Worm (Caenorhabditis elegans) whole organism, L4 larva: ENCODE results near the gene Y49F6A.12.

Experiments used
- Y75B8A.6 ChIP-seq: fragments of 200-800 bp; sonication (Bioruptor generic); IDR thresholded peaks from 2 replicates; pipeline ENCODE4 v1.3.6; 2022; ENCODE audit warnings: missing genetic modification reagents, missing genetic modification characterization, missing compliant biosample characterization
- aly-2 ChIP-seq: sonication (generic microtip); optimal IDR thresholded peaks from 2 replicates; lab custom pipeline; 2018; ENCODE audit warnings: missing biosample characterization, missing genetic modification characterization
- ama-1 ChIP-seq: fragments of 150-350 bp; optimal IDR thresholded peaks from 2 replicates; lab custom pipeline; 2014; ENCODE audit warnings: inconsistent platforms, mixed read lengths
- ctbp-1 ChIP-seq: fragments of 200-800 bp; sonication (Bioruptor generic); IDR thresholded peaks from 2 replicates; pipeline ENCODE4 v1.3.6; 2022; ENCODE audit warnings: missing genetic modification reagents, missing genetic modification characterization, missing compliant biosample characterization
- egl-27 ChIP-seq: sonication (generic microtip); optimal IDR thresholded peaks from 3 replicates; lab custom pipeline; 2017; ENCODE audit warnings: missing biosample characterization, missing genetic modification reagents, missing genetic modification characterization
- mxl-3 ChIP-seq: fragments of 200-800 bp; sonication (Bioruptor generic); optimal IDR thresholded peaks from 2 replicates; lab custom pipeline; 2018; ENCODE audit warnings: mild to moderate bottlenecking, missing genetic modification characterization, missing compliant biosample characterization
- nhr-41 ChIP-seq: fragments of 200-800 bp; sonication (Bioruptor generic); IDR thresholded peaks from 2 replicates; pipeline ENCODE4 v1.3.6; 2022; ENCODE audit warnings: missing genetic modification reagents, missing genetic modification characterization, missing compliant biosample characterization
- nhr-6 ChIP-seq: fragments of 150-350 bp; optimal IDR thresholded peaks from 2 replicates; lab custom pipeline; 2014; ENCODE audit warnings: missing biosample characterization, missing genetic modification characterization
- pha-4 ChIP-seq, 2 experiments: fragments of 150-350 bp in 1 of 2; fragments of 200-800 bp in 1 of 2; sonication (Bioruptor generic) in 1 of 2; IDR thresholded peaks in 1 of 2; optimal IDR thresholded peaks in 1 of 2; 2 replicates each; pipeline versions ENCODE4 v1.3.6 to Lab custom; 2014 to 2022; ENCODE audit warnings: missing genetic modification characterization in 2 of 2, missing genetic modification reagents in 2 of 2, missing biosample characterization in 1 of 2, missing compliant biosample characterization in 1 of 2
- skn-1 ChIP-seq: fragments of 150-350 bp; optimal IDR thresholded peaks from 2 replicates; lab custom pipeline; 2014; ENCODE audit warnings: missing biosample characterization, missing genetic modification characterization
- unc-130 ChIP-seq: sonication (generic microtip); optimal IDR thresholded peaks from 2 replicates; lab custom pipeline; 2016; ENCODE audit warnings: missing genetic modification reagents, missing genetic modification characterization, missing compliant biosample characterization
- unc-62 ChIP-seq, 3 experiments: fragments of 150-350 bp in 1 of 3; sonication (generic microtip); optimal IDR thresholded peaks in 2 of 3; peaks in 1 of 3; 1 replicate in 1 of 3; 2 replicates in 2 of 3; lab custom pipeline; 2014 to 2017; ENCODE audit warnings: missing biosample characterization in 3 of 3, missing genetic modification characterization in 3 of 3, missing genetic modification reagents in 3 of 3, missing genotype in 1 of 3
- ztf-11 ChIP-seq: fragments of 150-350 bp; optimal IDR thresholded peaks from 2 replicates; lab custom pipeline; 2014; ENCODE audit warnings: missing biosample characterization, missing genetic modification characterization

DNA sequence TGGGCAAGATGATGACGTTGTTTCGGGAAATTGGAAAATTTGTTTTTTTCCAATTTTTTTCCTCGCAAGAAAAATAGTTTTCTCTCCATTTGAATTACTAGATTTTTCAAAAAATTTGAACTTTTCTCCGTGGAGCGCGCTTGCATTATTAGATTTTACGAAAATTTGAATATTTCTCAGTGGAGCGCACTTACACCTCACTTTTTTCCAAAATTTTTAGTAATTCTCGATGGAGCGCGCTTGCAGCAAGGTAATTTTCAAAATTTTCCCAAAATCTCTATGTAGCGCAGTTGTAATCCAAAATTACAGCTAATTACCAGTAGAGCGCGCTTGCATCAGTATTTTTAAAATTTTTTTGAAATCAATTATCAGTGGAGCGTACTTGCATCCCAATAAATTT lies 40.8 kb upstream of the Y49F6A.12 start:
- TF ChIP-seq aly-2 (tag; lab: Kevin White, UChicago) = no peak
- TF ChIP-seq nhr-41 (GFP tag; lab: Robert Waterston, UW) = no peak
- TF ChIP-seq ztf-11 (tag; lab: Kevin White, UChicago) = no peak
- TF ChIP-seq ctbp-1 (GFP tag; lab: Robert Waterston, UW) = no peak
- TF ChIP-seq egl-27 (tag; lab: Kevin White, UChicago) = no peak
- no peak for TF ChIP-seq unc-130 (GFP tag; lab: Kevin White, UChicago)
- no peak for TF ChIP-seq skn-1 (tag; lab: Kevin White, UChicago)
- no peak for TF ChIP-seq mxl-3 (GFP tag; lab: Kevin White, UChicago)
- TF ChIP-seq unc-62 (GFP tag; optimal IDR thresholded peaks at IDR 0.05 in 1 of 2; lab: Kevin White, UChicago) = no peak
- TF ChIP-seq unc-62 (tag; optimal IDR thresholded peaks at IDR 0.05; lab: Kevin White, UChicago) = no peak
- no peak for TF ChIP-seq nhr-6 (tag; lab: Kevin White, UChicago)
- TF ChIP-seq pha-4 (GFP tag; IDR thresholded peaks at IDR 0.05; lab: Robert Waterston, UW) = no peak
- TF ChIP-seq pha-4 (tag; optimal IDR thresholded peaks at IDR 0.05; lab: Kevin White, UChicago) = no peak
- no peak for TF ChIP-seq Y75B8A.6
- no peak for TF ChIP-seq ama-1 (lab: Kevin White, UChicago)
